Worm (Caenorhabditis elegans) whole organism, mixed stage, embryonic: ENCODE results near the gene Y4C6B.2.
"Not testable (repeated sequence)": the region's sequence is repeated elsewhere in the genome, so short reads cannot be mapped to it uniquely, and the experiment has no call there.

Source experiments
- M03D4.4 ChIP-seq: sonication (generic microtip); optimal IDR thresholded peaks from 2 replicates; lab custom pipeline; 2017; ENCODE audit warnings: mild to moderate bottlenecking, missing genetic modification characterization, missing compliant biosample characterization
- bed-3 ChIP-seq: fragments of 200-800 bp; sonication (Bioruptor generic); optimal IDR thresholded peaks from 3 replicates; lab custom pipeline; 2018; ENCODE audit warnings: mild to moderate bottlenecking, missing genetic modification characterization, moderate library complexity, missing compliant biosample characterization
- blmp-1 ChIP-seq: fragments of 150-350 bp; optimal IDR thresholded peaks from 2 replicates; lab custom pipeline; 2014; ENCODE audit warnings: missing biosample characterization, missing genetic modification characterization
- ceh-39 ChIP-seq: fragments of 150-350 bp; optimal IDR thresholded peaks from 2 replicates; lab custom pipeline; 2014; ENCODE audit warnings: missing biosample characterization, missing genetic modification characterization
- ceh-43 ChIP-seq: fragments of 200-800 bp; sonication (Bioruptor generic); optimal IDR thresholded peaks from 2 replicates; lab custom pipeline; 2018; ENCODE audit warnings: mild to moderate bottlenecking, missing genetic modification characterization, moderate library complexity, missing compliant biosample characterization
- ceh-83 ChIP-seq: fragments of 200-800 bp; sonication (Bioruptor generic); optimal IDR thresholded peaks from 2 replicates; lab custom pipeline; 2018; ENCODE audit warnings: mild to moderate bottlenecking, missing genetic modification characterization, missing compliant biosample characterization
- ces-1 ChIP-seq: fragments of 150-350 bp; optimal IDR thresholded peaks from 2 replicates; lab custom pipeline; 2014; ENCODE audit warnings: missing biosample characterization, missing genetic modification reagents, missing genetic modification characterization
- cnd-1 ChIP-seq: fragments of 200-800 bp; sonication (Bioruptor generic); optimal IDR thresholded peaks from 2 replicates; lab custom pipeline; 2018; ENCODE audit warnings: mild to moderate bottlenecking, missing genetic modification characterization, missing compliant biosample characterization
- drap-1 ChIP-seq: fragments of 200-800 bp; sonication (Bioruptor generic); optimal IDR thresholded peaks from 3 replicates; lab custom pipeline; 2018; ENCODE audit warnings: mild to moderate bottlenecking, missing genetic modification characterization, missing compliant biosample characterization
- elt-3 ChIP-seq: fragments of 150-350 bp; optimal IDR thresholded peaks from 2 replicates; lab custom pipeline; 2014; ENCODE audit warnings: missing biosample characterization, missing genetic modification characterization
- flh-1 ChIP-seq: fragments of 200-800 bp; sonication (Bioruptor generic); optimal IDR thresholded peaks from 2 replicates; lab custom pipeline; 2018; ENCODE audit warnings: mild to moderate bottlenecking, missing genetic modification characterization, moderate library complexity, missing compliant biosample characterization
- lin-13 ChIP-seq: fragments of 150-350 bp; optimal IDR thresholded peaks from 2 replicates; lab custom pipeline; 2014; ENCODE audit warnings: missing biosample characterization, missing genetic modification characterization
- lin-32 ChIP-seq: fragments of 200-800 bp; sonication (Bioruptor generic); optimal IDR thresholded peaks from 2 replicates; lab custom pipeline; 2018; ENCODE audit warnings: mild to moderate bottlenecking, missing genetic modification characterization, missing compliant biosample characterization
- lsy-2 ChIP-seq: fragments of 150-350 bp; optimal IDR thresholded peaks from 2 replicates; lab custom pipeline; 2014; ENCODE audit warnings: missing biosample characterization, missing genetic modification characterization
- mab-5 ChIP-seq: fragments of 150-350 bp; optimal IDR thresholded peaks from 2 replicates; lab custom pipeline; 2014; ENCODE audit warnings: missing biosample characterization, missing genetic modification characterization
- mls-2 ChIP-seq: sonication (generic microtip); optimal IDR thresholded peaks from 2 replicates; lab custom pipeline; 2016; ENCODE audit warnings: mild to moderate bottlenecking, missing genetic modification characterization, moderate library complexity, missing compliant biosample characterization
- nhr-12 ChIP-seq: fragments of 150-350 bp; optimal IDR thresholded peaks from 2 replicates; lab custom pipeline; 2014; ENCODE audit warnings: missing biosample characterization, missing genetic modification characterization
- nhr-2 ChIP-seq: fragments of 150-350 bp; optimal IDR thresholded peaks from 2 replicates; lab custom pipeline; 2014; ENCODE audit warnings: missing biosample characterization, missing genetic modification characterization
- nhr-237 ChIP-seq: fragments of 150-350 bp; optimal IDR thresholded peaks from 2 replicates; lab custom pipeline; 2014; ENCODE audit warnings: missing biosample characterization, missing genetic modification characterization
- nhr-76 ChIP-seq: sonication (generic microtip); optimal IDR thresholded peaks from 2 replicates; lab custom pipeline; 2017; ENCODE audit warnings: missing biosample characterization, missing genetic modification characterization
- sem-2 ChIP-seq: fragments of 200-800 bp; sonication (Bioruptor generic); optimal IDR thresholded peaks from 2 replicates; lab custom pipeline; 2018; ENCODE audit warnings: mild to moderate bottlenecking, missing genetic modification characterization, missing compliant biosample characterization
- sptf-1 ChIP-seq: sonication (generic microtip); optimal IDR thresholded peaks from 2 replicates; lab custom pipeline; 2017; ENCODE audit warnings: mild to moderate bottlenecking, missing genetic modification characterization, moderate library complexity, missing compliant biosample characterization
- tbx-8 ChIP-seq: fragments of 200-800 bp; sonication (Bioruptor generic); optimal IDR thresholded peaks from 2 replicates; lab custom pipeline; 2018; ENCODE audit warnings: mild to moderate bottlenecking, missing genetic modification characterization, moderate library complexity, missing compliant biosample characterization
- unc-120 ChIP-seq: sonication (generic microtip); optimal IDR thresholded peaks from 2 replicates; lab custom pipeline; 2017; ENCODE audit warnings: missing genetic modification characterization, missing compliant biosample characterization; ENCODE audit not compliant: poor library complexity, severe bottlenecking
- unc-39 ChIP-seq: fragments of 150-350 bp; optimal IDR thresholded peaks from 2 replicates; lab custom pipeline; 2014; ENCODE audit warnings: missing biosample characterization, missing genetic modification characterization
- unc-62 ChIP-seq: fragments of 150-350 bp; optimal IDR thresholded peaks from 2 replicates; lab custom pipeline; 2014; ENCODE audit warnings: missing biosample characterization, missing genetic modification reagents, missing genetic modification characterization
- ztf-11 ChIP-seq: fragments of 150-350 bp; optimal IDR thresholded peaks from 2 replicates; lab custom pipeline; 2014; ENCODE audit warnings: missing biosample characterization, missing genetic modification characterization

Gene Y4C6B.2

ce11 chrIV:5303030-5303429 lies 36.3 kb upstream of the Y4C6B.2 start, which contains the start of gene ZK354.7:
Gene ZK354.7 (minus strand): TSS chrIV:5303130.
- TF ChIP-seq ceh-39 = no peak
- no peak for TF ChIP-seq ceh-83 (GFP tag; lab: Kevin White, UChicago)
- TF ChIP-seq sem-2 (GFP tag; lab: Kevin White, UChicago) = no peak
- no peak for TF ChIP-seq nhr-12 (tag; lab: Kevin White, UChicago)

- TF ChIP-seq ceh-43 (GFP tag; lab: Kevin White, UChicago) = no peak
- no peak for TF ChIP-seq ces-1 (GFP tag; lab: Kevin White, UChicago)
- no peak for TF ChIP-seq unc-62 (GFP tag; lab: Kevin White, UChicago)
- no peak for TF ChIP-seq sptf-1 (tag; lab: Kevin White, UChicago)
- no peak for TF ChIP-seq blmp-1 (tag; lab: Kevin White, UChicago)
Measured at ce11 chrIV:5306040-5306439, 33.3 kb upstream of the Y4C6B.2 start, which contains the start of gene ZK354.8. Gene ZK354.8 (minus strand): TSS chrIV:5306140.

- TF ChIP-seq M03D4.4 (tag; lab: Kevin White, UChicago); ces-1 (GFP tag; lab: Kevin White, UChicago); cnd-1: not testable (repeated sequence)
Measured at ce11 chrIV:5308046-5308643, 31.2 kb upstream of the Y4C6B.2 start, which contains the start of the genes ZK354.9 and msp-58. Gene ZK354.9 (minus strand): TSS chrIV:5308146. Gene msp-58 (plus strand): TSS chrIV:5308593.

ce11 chrIV:5309742-5310141 lies 29.6 kb upstream of the Y4C6B.2 start, which contains the start of gene ZK354.3:
Gene ZK354.3 (plus strand): TSS chrIV:5310042.
- no peak for TF ChIP-seq lin-32 (GFP tag; lab: Kevin White, UChicago)
- no peak for TF ChIP-seq lsy-2 (tag; lab: Kevin White, UChicago)
- no peak for TF ChIP-seq mab-5
- no peak for TF ChIP-seq M03D4.4 (tag; lab: Kevin White, UChicago)
- TF ChIP-seq sptf-1 (tag; lab: Kevin White, UChicago) = no peak
- no peak for TF ChIP-seq mls-2 (tag; lab: Kevin White, UChicago)
- no peak for TF ChIP-seq drap-1 (GFP tag; lab: Kevin White, UChicago)
- TF ChIP-seq unc-120 (tag; lab: Kevin White, UChicago) = no peak
- no peak for TF ChIP-seq nhr-76 (tag; lab: Kevin White, UChicago)
- TF ChIP-seq ztf-11 (tag; lab: Kevin White, UChicago) = no peak
- TF ChIP-seq nhr-2 (tag; lab: Kevin White, UChicago) = no peak
- TF ChIP-seq sem-2 (GFP tag; lab: Kevin White, UChicago) = no peak
- no peak for TF ChIP-seq nhr-12 (tag; lab: Kevin White, UChicago)
- TF ChIP-seq flh-1 (GFP tag; lab: Kevin White, UChicago) = no peak
- TF ChIP-seq bed-3 (GFP tag; lab: Kevin White, UChicago) = no peak
- no peak for TF ChIP-seq blmp-1 (tag; lab: Kevin White, UChicago)
- no peak for TF ChIP-seq unc-39
- no peak for TF ChIP-seq tbx-8 (GFP tag; lab: Kevin White, UChicago)
- no peak for TF ChIP-seq elt-3
- no peak for TF ChIP-seq lin-13

- not testable (repeated sequence) for TF ChIP-seq nhr-12 (tag; lab: Kevin White, UChicago); nhr-2 (tag; lab: Kevin White, UChicago); mab-5
Measured at ce11 chrIV:5313011-5313410, 26.4 kb upstream of the Y4C6B.2 start, which contains the start of the genes msp-59 and ZK354.2. Gene msp-59 (minus strand): TSS chrIV:5313111. Gene ZK354.2 (plus strand): TSS chrIV:5313405.

ce11 chrIV:5316223-5316622 lies 23.2 kb upstream of the Y4C6B.2 start, which contains the start of gene msp-65:
Gene msp-65 (plus strand): TSS chrIV:5316523.
- not testable (repeated sequence) for TF ChIP-seq nhr-237, nhr-76, sptf-1 (tag; lab: Kevin White, UChicago)
- TF ChIP-seq, all 35 proteins: peak for 0; not testable (repeated sequence) for 35
